Fruit fly (Drosophila melanogaster): Measurements from ENCODE around the gene CG31183.

dm6 chr3R:15832525-15832924 lies 43.2 kb downstream of the CG31183 start, which contains the start of gene rec:
- TF ChIP-seq Hr4 (GFP tag; optimal IDR thresholded peaks at IDR 0.05), result no peak
- TF ChIP-seq Ets96B (tag; optimal IDR thresholded peaks at IDR 0.05), result no peak

Measured in whole organism, prepupa.